Worm (Caenorhabditis elegans) whole organism, L4 larva: Measurements from ENCODE around the gene ani-2.

Experiments
- D1046.2 ChIP-seq: fragments of 200-800 bp; sonication (Bioruptor generic); IDR thresholded peaks from 2 replicates; pipeline ENCODE4 v1.3.6; 2022; ENCODE audit warnings: missing genetic modification characterization, missing compliant biosample characterization
- R02D3.7 ChIP-seq: fragments of 150-350 bp; sonication (generic microtip); optimal IDR thresholded peaks from 3 replicates; lab custom pipeline; 2014; ENCODE audit warnings: missing biosample characterization, missing genetic modification characterization
- ceh-82 ChIP-seq: sonication (generic microtip); optimal IDR thresholded peaks from 2 replicates; lab custom pipeline; 2017; ENCODE audit warnings: missing biosample characterization, missing genetic modification characterization
- lin-15B ChIP-seq: fragments of 150-350 bp; sonication (generic microtip); optimal IDR thresholded peaks from 3 replicates; lab custom pipeline; 2014; ENCODE audit warnings: missing biosample characterization, missing genetic modification characterization
- madf-5 ChIP-seq, 2 experiments: fragments of 200-800 bp; sonication (Bioruptor generic); IDR thresholded peaks; 2 replicates each; pipeline ENCODE4 v1.3.6; 2022; ENCODE audit warnings: missing compliant biosample characterization in 2 of 2, missing genetic modification characterization in 2 of 2

ce11 chrII:6343893-6344292, 21.3 kb downstream of the ani-2 start, which contains the start of gene txt-18:
- TF ChIP-seq madf-5 (GFP tag; IDR thresholded peaks at IDR 0.05; lab: Robert Waterston, UW) (no peak), lin-15B (tag; lab: Kevin White, UChicago) (no peak), ceh-82 (tag; lab: Kevin White, UChicago) (no peak), R02D3.7 (tag; lab: Kevin White, UChicago) (no peak), D1046.2 (no peak)
